Fruit fly (Drosophila melanogaster): ENCODE data around the gene Gyc32E.

DNA sequence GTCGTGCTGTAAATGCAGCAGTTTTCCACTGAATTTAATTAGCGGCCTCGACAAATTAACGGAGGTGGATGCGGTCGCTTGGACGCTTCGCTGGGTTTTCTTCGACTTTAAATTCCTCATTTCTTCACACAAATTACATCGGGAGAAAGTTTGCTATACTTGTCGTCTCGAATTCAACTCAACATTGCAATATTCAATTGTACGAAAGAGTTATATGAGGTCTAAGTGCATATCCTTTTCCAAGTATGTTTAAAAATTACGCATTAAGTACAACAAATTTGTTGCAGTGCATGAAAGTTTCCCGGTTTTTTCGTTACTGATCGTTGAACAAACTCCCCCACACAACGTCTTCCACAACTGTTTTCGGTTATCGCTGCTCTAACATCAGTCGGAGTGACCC is 43.8 kb upstream of the Gyc32E start:
- TF ChIP-seq psq (optimal IDR thresholded peaks at IDR 0.05): no peak
- no peak for TF ChIP-seq insv (optimal IDR thresholded peaks at IDR 0.05)
- TF ChIP-seq h (optimal IDR thresholded peaks at IDR 0.05): no peak
- no peak for TF ChIP-seq ttk (optimal IDR thresholded peaks at IDR 0.05)
- no peak for TF ChIP-seq Sin3A (optimal IDR thresholded peaks at IDR 0.05)
- TF ChIP-seq Myc (optimal IDR thresholded peaks at IDR 0.05): no peak

All from Kc167 (cell line).